Comparison of ENCODE assay signal across 4 fruit fly cellular contexts in genomic region chr3L:6747127-6747526, dm6.
TF ChIP-seq lines count a peak whose summit lies in the region.

No protein-coding gene starts in this region.

TF ChIP-seq in whole organism, adult, 20 proteins besides CTCF, POLR2A, EP300 and RAD21 (continued from another document):
- TF ChIP-seq pad (GFP tag; optimal IDR thresholded peaks at IDR 0.05; lab: Kevin White, UChicago) (peak; percentile 48), Hr96 (GFP tag; optimal IDR thresholded peaks at IDR 0.05; lab: Kevin White, UChicago) (peak; percentile 53)
TF ChIP-seq in whole organism, adult: peak in this region for 14.

TF ChIP-seq in whole organism, embryonic, 481 proteins besides CTCF, POLR2A, EP300 and RAD21 (continued from another document and continues in another):
- TF ChIP-seq CG10321 (GFP tag; IDR thresholded peaks at IDR 0.05; lab: Robert Waterston, UW) (no peak), ato (GFP tag; IDR thresholded peaks at IDR 0.05; lab: Robert Waterston, UW; ENCODE audit: partially characterized antibody) (no peak), CG14860 (GFP tag; IDR thresholded peaks at IDR 0.05; lab: Robert Waterston, UW; ENCODE audit: partially characterized antibody) (no peak), CG11456 (GFP tag; IDR thresholded peaks at IDR 0.05; lab: Robert Waterston, UW) (peak; percentile 85), CG12071 (GFP tag; optimal IDR thresholded peaks at IDR 0.05; lab: Kevin White, UChicago) (no peak), CG13424 (tag; optimal IDR thresholded peaks at IDR 0.05; lab: Kevin White, UChicago) (peak; percentile 57), Abd-B (GFP tag; optimal IDR thresholded peaks at IDR 0.05; lab: Kevin White, UChicago) (peak; percentile 39), CG12219 (GFP tag; optimal IDR thresholded peaks at IDR 0.05; lab: Kevin White, UChicago) (no peak), dmrt99B (tag; optimal IDR thresholded peaks at IDR 0.05; lab: Kevin White, UChicago) (no peak), Rx (GFP tag; IDR thresholded peaks at IDR 0.05; lab: Robert Waterston, UW) (peak; percentile 57), run (tag; optimal IDR thresholded peaks at IDR 0.05; lab: Kevin White, UChicago) (no peak), emc (GFP tag; optimal IDR thresholded peaks at IDR 0.05; lab: Kevin White, UChicago) (no peak), CG33213 (GFP tag; optimal IDR thresholded peaks at IDR 0.05; lab: Kevin White, UChicago) (peak; percentile 50), Vsx1 (GFP tag; optimal IDR thresholded peaks at IDR 0.05; lab: Kevin White, UChicago) (no peak), Dfd (GFP tag; optimal IDR thresholded peaks at IDR 0.05; lab: Kevin White, UChicago) (no peak), hb (GFP tag; IDR thresholded peaks at IDR 0.05; lab: Robert Waterston, UW; ENCODE audit: partially characterized antibody) (no peak), Ets65A (GFP tag; lab: Kevin White, UChicago) (peak; percentile 73), CG14667 (GFP tag; IDR thresholded peaks at IDR 0.05; lab: Robert Waterston, UW) (no peak), CG4424 (GFP tag; optimal IDR thresholded peaks at IDR 0.05; lab: Kevin White, UChicago) (peak; percentile 5), CG10462 (GFP tag; optimal IDR thresholded peaks at IDR 0.05; lab: Kevin White, UChicago) (no peak), crc (GFP tag; optimal IDR thresholded peaks at IDR 0.05; lab: Kevin White, UChicago) (no peak), CG3407 (GFP tag; optimal IDR thresholded peaks at IDR 0.05; lab: Kevin White, UChicago) (no peak), salm (tag; optimal IDR thresholded peaks at IDR 0.05; lab: Kevin White, UChicago) (no peak), Gsc (GFP tag; IDR thresholded peaks at IDR 0.05; lab: Robert Waterston, UW) (no peak), schlank (tag; optimal IDR thresholded peaks at IDR 0.05; lab: Kevin White, UChicago) (no peak), yki (optimal IDR thresholded peaks at IDR 0.05; lab: Kevin White, UChicago) (no peak), Max (GFP tag; optimal IDR thresholded peaks at IDR 0.05; lab: Kevin White, UChicago) (peak; percentile 59), Xbp1 (GFP tag; optimal IDR thresholded peaks at IDR 0.05; lab: Kevin White, UChicago) (peak; percentile 66), corto (GFP tag; optimal IDR thresholded peaks at IDR 0.05; lab: Kevin White, UChicago) (no peak), GATAe (GFP tag; conservative IDR thresholded peaks at IDR 0.05; lab: Robert Waterston, UW) (no peak), caup (GFP tag; optimal IDR thresholded peaks at IDR 0.05; lab: Kevin White, UChicago; ENCODE audit: severe bottlenecking) (peak; percentile 36), CG18476 (GFP tag; optimal IDR thresholded peaks at IDR 0.05; lab: Kevin White, UChicago) (no peak), CG10431 (GFP tag; optimal IDR thresholded peaks at IDR 0.05; lab: Kevin White, UChicago) (peak; percentile 100), dpn (GFP tag; optimal IDR thresholded peaks at IDR 0.05; lab: Kevin White, UChicago) (peak; percentile 30 to 45), Elba2 (GFP tag; optimal IDR thresholded peaks at IDR 0.05; lab: Kevin White, UChicago) (peak; percentile 64), Hr51 (GFP tag; optimal IDR thresholded peaks at IDR 0.05; lab: Kevin White, UChicago) (peak; percentile 4 to 41), sqz (GFP tag; optimal IDR thresholded peaks at IDR 0.05; lab: Kevin White, UChicago) (no peak), Dll (GFP tag; IDR thresholded peaks at IDR 0.05; lab: Robert Waterston, UW; ENCODE audit: partially characterized antibody) (no peak), Sry-δ (GFP tag; optimal IDR thresholded peaks at IDR 0.05; lab: Kevin White, UChicago) (peak; percentile 62), wor (GFP tag; IDR thresholded peaks at IDR 0.05; lab: Robert Waterston, UW) (no peak), CG43689 (GFP tag; IDR thresholded peaks at IDR 0.05; lab: Robert Waterston, UW) (0 out of 2 replicates have a peak, but pooled peaks have one; percentile 6), p53 (GFP tag; optimal IDR thresholded peaks at IDR 0.05; lab: Kevin White, UChicago) (peak; percentile 23), CG10274 (GFP tag; optimal IDR thresholded peaks at IDR 0.05; lab: Kevin White, UChicago) (no peak), h (optimal IDR thresholded peaks at IDR 0.05; lab: Kevin White, UChicago) (no peak)

TF ChIP-seq in whole organism, prepupa, 60 proteins besides CTCF, POLR2A, EP300 and RAD21 (continued from another document):
- TF ChIP-seq CG1621 (tag; optimal IDR thresholded peaks at IDR 0.05; lab: Kevin White, UChicago) (peak; percentile 46), vri (GFP tag; optimal IDR thresholded peaks at IDR 0.05; lab: Kevin White, UChicago) (peak; percentile 35), lz (GFP tag; optimal IDR thresholded peaks at IDR 0.05; lab: Kevin White, UChicago) (peak; percentile 60), CG16779 (tag; optimal IDR thresholded peaks at IDR 0.05; lab: Kevin White, UChicago) (no peak), Lpt (GFP tag; optimal IDR thresholded peaks at IDR 0.05; lab: Kevin White, UChicago) (no peak), CG3032 (tag; optimal IDR thresholded peaks at IDR 0.05; lab: Kevin White, UChicago) (peak; percentile 43), CG6854 (GFP tag; optimal IDR thresholded peaks at IDR 0.05; lab: Kevin White, UChicago) (peak; percentile 9), Hr38 (GFP tag; optimal IDR thresholded peaks at IDR 0.05; lab: Kevin White, UChicago) (no peak), CG8319 (GFP tag; optimal IDR thresholded peaks at IDR 0.05; lab: Kevin White, UChicago) (no peak), CG11902 (GFP tag; optimal IDR thresholded peaks at IDR 0.05; lab: Kevin White, UChicago) (no peak), fkh (GFP tag; optimal IDR thresholded peaks at IDR 0.05; lab: Kevin White, UChicago) (no peak), CG10631 (GFP tag; optimal IDR thresholded peaks at IDR 0.05; lab: Kevin White, UChicago) (peak; percentile 22), spab (GFP tag; optimal IDR thresholded peaks at IDR 0.05; lab: Kevin White, UChicago) (no peak), cyc (GFP tag; optimal IDR thresholded peaks at IDR 0.05; lab: Kevin White, UChicago) (peak; percentile 55), Met (GFP tag; optimal IDR thresholded peaks at IDR 0.05; lab: Kevin White, UChicago) (peak; percentile 64), topi (GFP tag; optimal IDR thresholded peaks at IDR 0.05; lab: Kevin White, UChicago) (peak; percentile 37), CG31627 (GFP tag; optimal IDR thresholded peaks at IDR 0.05; lab: Kevin White, UChicago) (peak; percentile 60), Hr39 (GFP tag; optimal IDR thresholded peaks at IDR 0.05; lab: Kevin White, UChicago) (peak; percentile 58), achi (GFP tag; optimal IDR thresholded peaks at IDR 0.05; lab: Kevin White, UChicago) (no peak), Ets96B (tag; optimal IDR thresholded peaks at IDR 0.05; lab: Kevin White, UChicago) (peak; percentile 33), CG7368 (GFP tag; optimal IDR thresholded peaks at IDR 0.05; lab: Kevin White, UChicago) (peak; percentile 25), CG9139 (GFP tag; optimal IDR thresholded peaks at IDR 0.05; lab: Kevin White, UChicago) (no peak), CG6276 (GFP tag; optimal IDR thresholded peaks at IDR 0.05; lab: Kevin White, UChicago) (no peak), Eip93F (GFP tag; optimal IDR thresholded peaks at IDR 0.05; lab: Kevin White, UChicago) (no peak), CG32006 (GFP tag; optimal IDR thresholded peaks at IDR 0.05; lab: Kevin White, UChicago) (peak; percentile 28), Sox102F (GFP tag; optimal IDR thresholded peaks at IDR 0.05; lab: Kevin White, UChicago) (peak; percentile 32), dsx (GFP tag; optimal IDR thresholded peaks at IDR 0.05; lab: Kevin White, UChicago; ENCODE audit: poor library complexity, severe bottlenecking) (peak; percentile 50), Eip78C (GFP tag; lab: Kevin White, UChicago) (peak; percentile 81), CG15336 (GFP tag; IDR thresholded peaks at IDR 0.05; lab: Robert Waterston, UW) (no peak), pdm3 (GFP tag; optimal IDR thresholded peaks at IDR 0.05; lab: Kevin White, UChicago) (peak; percentile 35), eg (GFP tag; IDR thresholded peaks at IDR 0.05; lab: Robert Waterston, UW) (peak; percentile 34; the same call in 2 of the 3 replicates), Sox14 (GFP tag; optimal IDR thresholded peaks at IDR 0.05; lab: Kevin White, UChicago) (peak; percentile 63), fd85E (GFP tag; optimal IDR thresholded peaks at IDR 0.05; lab: Kevin White, UChicago) (no peak), ss (GFP tag; optimal IDR thresholded peaks at IDR 0.05; lab: Kevin White, UChicago) (no peak), CG4318 (GFP tag; optimal IDR thresholded peaks at IDR 0.05; lab: Kevin White, UChicago) (no peak), Gug (GFP tag; IDR thresholded peaks at IDR 0.05; lab: Robert Waterston, UW) (no peak), CG11762 (GFP tag; optimal IDR thresholded peaks at IDR 0.05; lab: Kevin White, UChicago; ENCODE audit: insufficient read depth) (no peak), net (GFP tag; optimal IDR thresholded peaks at IDR 0.05; lab: Kevin White, UChicago) (no peak), esn (GFP tag; optimal IDR thresholded peaks at IDR 0.05; lab: Kevin White, UChicago) (peak; percentile 72), CG8632 (GFP tag; optimal IDR thresholded peaks at IDR 0.05; lab: Kevin White, UChicago) (peak; percentile 17)

TF ChIP-seq in whole organism, wandering third instar larva, 38 proteins besides CTCF, POLR2A, EP300 and RAD21 (continued from another document):
- peak; percentile 38 for TF ChIP-seq ey (GFP tag; optimal IDR thresholded peaks at IDR 0.05; lab: Kevin White, UChicago)
- peak; percentile 90 for TF ChIP-seq Myc (optimal IDR thresholded peaks at IDR 0.05; lab: Kevin White, UChicago)
- no peak for TF ChIP-seq CG32264 (GFP tag; optimal IDR thresholded peaks at IDR 0.05; lab: Kevin White, UChicago)
- no peak for TF ChIP-seq CrebA (GFP tag; optimal IDR thresholded peaks at IDR 0.05; lab: Kevin White, UChicago; ENCODE audit: borderline replicate concordance)
- TF ChIP-seq N (GFP tag; optimal IDR thresholded peaks at IDR 0.05; lab: Kevin White, UChicago) = no peak
- TF ChIP-seq brk (GFP tag; optimal IDR thresholded peaks at IDR 0.05; lab: Kevin White, UChicago) = no peak
- TF ChIP-seq Sp1 (GFP tag; optimal IDR thresholded peaks at IDR 0.05; lab: Kevin White, UChicago) = peak; percentile 46
- TF ChIP-seq h (GFP tag; optimal IDR thresholded peaks at IDR 0.05; lab: Kevin White, UChicago) = peak; percentile 49
- peak; percentile 51 for TF ChIP-seq Hr83 (GFP tag; optimal IDR thresholded peaks at IDR 0.05; lab: Kevin White, UChicago; ENCODE audit: poor library complexity, severe bottlenecking)
